Worm (Caenorhabditis elegans): ENCODE data around the gene mes-6.

DNA sequence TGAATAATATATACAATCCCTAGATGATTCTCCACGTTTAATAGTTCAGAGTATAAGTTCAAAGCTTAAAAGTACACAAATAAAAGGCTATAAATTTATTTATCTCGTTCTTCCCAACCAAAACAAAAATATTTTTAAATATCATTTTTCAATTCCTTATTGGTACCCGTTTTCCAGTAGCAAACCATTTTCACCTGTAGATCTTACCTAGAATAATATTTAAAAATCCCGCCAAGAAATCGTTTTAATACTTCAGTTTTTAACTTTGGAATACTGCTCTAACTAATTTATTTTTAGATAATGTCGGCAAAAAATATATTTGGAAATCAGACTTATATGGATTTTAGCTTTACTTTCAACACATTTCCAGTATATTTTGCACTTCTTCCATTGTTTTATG, 18.8 kb upstream of the mes-6 start, which contains the start of gene sru-7:
- TF ChIP-seq him-1 (tag; optimal IDR thresholded peaks at IDR 0.05): no peak
- no peak for TF ChIP-seq dao-5 (tag; optimal IDR thresholded peaks at IDR 0.05)
- TF ChIP-seq W03F9.2 (tag; optimal IDR thresholded peaks at IDR 0.05): no peak
